Worm (Caenorhabditis elegans) whole organism, L3 larva: Measurements from ENCODE around the gene cyp-31A2.

Experiments used
- R02D3.7 ChIP-seq: fragments of 150-350 bp; optimal IDR thresholded peaks from 2 replicates; lab custom pipeline; 2014; ENCODE audit warnings: missing biosample characterization, missing genetic modification characterization
- daf-12 ChIP-seq: fragments of 150-350 bp; optimal IDR thresholded peaks from 2 replicates; lab custom pipeline; 2014; ENCODE audit warnings: missing biosample characterization, missing genetic modification reagents, missing genetic modification characterization
- fkh-10 ChIP-seq: sonication (generic microtip); optimal IDR thresholded peaks from 2 replicates; lab custom pipeline; 2017; ENCODE audit warnings: missing biosample characterization, missing genetic modification reagents, missing genetic modification characterization
- nhr-11 ChIP-seq: fragments of 150-350 bp; optimal IDR thresholded peaks from 2 replicates; lab custom pipeline; 2014; ENCODE audit warnings: missing biosample characterization, missing genetic modification characterization
- nhr-237 ChIP-seq: fragments of 150-350 bp; optimal IDR thresholded peaks from 2 replicates; lab custom pipeline; 2014; ENCODE audit warnings: missing biosample characterization, missing genetic modification characterization
- pha-4 ChIP-seq: fragments of 150-350 bp; optimal IDR thresholded peaks from 2 replicates; lab custom pipeline; 2014; ENCODE audit warnings: missing biosample characterization, missing genetic modification reagents, missing genetic modification characterization
- unc-62 ChIP-seq: fragments of 150-350 bp; sonication (generic microtip); optimal IDR thresholded peaks from 4 replicates; lab custom pipeline; 2014; ENCODE audit warnings: missing biosample characterization, missing genetic modification reagents, missing genetic modification characterization
- ztf-11 ChIP-seq: fragments of 150-350 bp; optimal IDR thresholded peaks from 2 replicates; lab custom pipeline; 2014; ENCODE audit warnings: missing biosample characterization, missing genetic modification characterization
- ztf-4 ChIP-seq: fragments of 150-350 bp; optimal IDR thresholded peaks from 2 replicates; lab custom pipeline; 2014; ENCODE audit warnings: missing biosample characterization, missing genetic modification characterization

DNA sequence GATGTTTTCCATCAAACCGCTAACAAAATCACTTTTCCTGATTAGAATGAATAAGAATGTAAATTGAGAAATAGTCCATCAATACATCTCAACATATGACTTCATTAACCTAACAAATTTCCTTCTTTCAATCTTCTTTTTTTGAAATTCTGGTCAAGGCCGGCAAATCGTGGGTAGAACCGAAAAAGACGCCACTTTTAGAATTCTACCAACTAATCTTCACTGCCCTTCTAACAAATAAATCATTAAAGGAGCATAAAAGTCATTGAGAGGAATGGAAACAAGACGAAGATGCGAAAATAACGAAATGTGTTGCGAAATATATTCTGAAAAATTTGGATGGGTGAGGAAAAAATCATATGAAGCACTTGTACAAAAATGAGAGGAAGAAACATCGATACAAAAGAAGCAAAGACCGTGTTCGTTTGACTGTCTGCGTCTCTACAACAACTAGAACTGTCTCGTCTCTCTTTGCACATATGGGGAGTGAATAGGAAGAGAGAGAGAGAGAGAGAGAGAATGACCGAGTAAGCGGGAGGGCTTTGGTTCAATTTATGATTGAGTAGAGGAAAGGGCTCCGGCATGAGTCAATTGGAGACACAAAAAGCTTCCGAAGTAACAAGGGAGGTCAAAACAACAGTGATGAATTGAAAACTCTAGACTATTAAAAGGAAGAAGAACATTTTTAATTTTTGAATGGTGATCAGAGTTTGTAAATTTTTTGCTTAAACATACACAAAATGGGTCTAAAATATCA is 39.8 kb upstream of the cyp-31A2 start:
- TF ChIP-seq daf-12 (no peak), fkh-10 (GFP tag; lab: Kevin White, UChicago) (no peak), ztf-11 (tag; lab: Kevin White, UChicago) (no peak), pha-4 (tag; lab: Kevin White, UChicago) (peak; percentile 60), R02D3.7 (tag; lab: Kevin White, UChicago) (no peak), nhr-11 (tag; lab: Kevin White, UChicago) (no peak), ztf-4 (tag; lab: Kevin White, UChicago) (no peak), unc-62 (GFP tag; lab: Kevin White, UChicago) (no peak), nhr-237 (tag; lab: Kevin White, UChicago) (no peak)
